Worm (Caenorhabditis elegans): Measurements from ENCODE around the gene T05D4.5.

The T05D4.5 gene

DNA sequence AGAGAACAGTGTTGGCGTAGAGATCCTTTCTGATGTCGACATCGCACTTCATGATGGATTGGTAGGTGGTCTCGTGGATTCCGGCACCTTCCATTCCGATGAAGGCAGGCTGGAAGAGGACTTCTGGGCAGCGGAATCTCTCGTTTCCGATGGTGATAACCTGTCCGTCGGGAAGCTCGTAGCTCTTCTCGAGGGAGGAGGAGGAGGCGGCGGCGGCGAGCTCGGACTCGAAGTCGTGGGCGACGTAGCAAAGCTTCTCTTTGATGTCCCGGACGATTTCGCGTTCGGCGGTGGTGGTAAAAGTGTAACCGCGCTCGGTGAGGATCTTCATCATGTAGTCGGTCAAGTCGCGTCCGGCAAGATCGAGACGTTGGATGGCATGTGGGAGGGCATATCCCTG, 24.2 kb downstream of the T05D4.5 start:
- no peak for TF ChIP-seq unc-120 (tag; optimal IDR thresholded peaks at IDR 0.05; ENCODE audit: poor library complexity, severe bottlenecking)
- no peak for TF ChIP-seq unc-39 (tag; optimal IDR thresholded peaks at IDR 0.05)
- TF ChIP-seq lin-13 (tag; optimal IDR thresholded peaks at IDR 0.05) = no peak
- TF ChIP-seq ceh-83 (GFP tag; optimal IDR thresholded peaks at IDR 0.05) = no peak
- no peak for TF ChIP-seq mls-2 (tag; optimal IDR thresholded peaks at IDR 0.05)

DNA sequence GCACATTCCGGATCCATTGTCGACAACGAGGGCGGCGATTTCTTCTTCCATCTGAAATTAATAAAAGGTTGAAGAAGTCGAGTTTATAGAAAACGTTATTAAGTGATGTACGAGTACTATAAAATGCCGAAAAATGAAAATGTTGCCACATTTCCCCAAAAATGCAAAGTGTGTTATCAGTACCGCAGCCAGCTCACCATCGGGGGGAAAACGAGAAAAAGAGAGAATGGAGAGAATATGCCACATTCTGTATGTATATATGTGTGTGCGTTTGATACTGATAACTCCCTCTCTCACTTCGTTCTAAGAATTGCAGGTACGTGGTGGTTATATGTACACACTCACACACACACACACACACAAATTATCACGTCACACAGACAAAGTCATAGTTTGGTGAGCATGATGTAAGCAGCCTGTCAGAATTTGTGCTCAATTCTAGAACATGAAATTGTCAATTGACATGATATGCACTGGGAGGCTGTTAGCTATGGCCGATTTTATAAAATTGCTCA, 25.4 kb downstream of the T05D4.5 start, which contains the start of gene act-5:
Gene act-5, minus strand, starts transcription at position 51 of the 515 bp plus-strand sequence.
- no peak for TF ChIP-seq nhr-2 (tag; optimal IDR thresholded peaks at IDR 0.05)
- no peak for TF ChIP-seq lin-13 (tag; optimal IDR thresholded peaks at IDR 0.05)
- TF ChIP-seq lin-32 (GFP tag; optimal IDR thresholded peaks at IDR 0.05) = no peak
- TF ChIP-seq ztf-11 (tag; optimal IDR thresholded peaks at IDR 0.05) = no peak
- TF ChIP-seq ham-2 (GFP tag; optimal IDR thresholded peaks at IDR 0.05) = no peak

DNA sequence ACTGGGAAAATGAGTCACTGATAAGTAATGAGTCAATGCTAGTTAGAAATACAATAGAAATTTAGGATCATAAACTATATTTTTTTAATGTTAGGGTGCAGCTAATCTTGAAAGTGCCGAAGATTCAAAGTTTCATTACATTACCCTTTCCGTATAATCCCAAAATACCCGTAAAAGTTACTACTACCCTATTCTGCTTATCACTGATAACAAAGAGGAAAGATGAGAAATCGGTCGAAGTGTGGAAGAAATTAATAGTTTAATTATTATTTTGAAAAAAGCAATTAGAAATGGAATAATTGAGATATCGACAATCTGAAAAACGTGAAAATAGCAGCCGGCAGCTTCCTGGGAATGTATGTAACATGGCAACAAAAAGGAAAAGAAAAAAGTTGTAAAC, 26.2 kb downstream of the T05D4.5 start:
- no peak for TF ChIP-seq sem-2 (GFP tag; optimal IDR thresholded peaks at IDR 0.05)
- no peak for TF ChIP-seq nhr-76 (tag; optimal IDR thresholded peaks at IDR 0.05)
- no peak for TF ChIP-seq elt-3 (tag; optimal IDR thresholded peaks at IDR 0.05)
- no peak for TF ChIP-seq ham-2 (GFP tag; optimal IDR thresholded peaks at IDR 0.05)
- TF ChIP-seq zip-8 (tag; optimal IDR thresholded peaks at IDR 0.05) = no peak
- no peak for TF ChIP-seq lsy-2 (tag; optimal IDR thresholded peaks at IDR 0.05)
- no peak for TF ChIP-seq lin-32 (GFP tag; optimal IDR thresholded peaks at IDR 0.05)
- TF ChIP-seq elt-1 (tag; optimal IDR thresholded peaks at IDR 0.05; ENCODE audit: borderline replicate concordance, insufficient read depth) = no peak
- TF ChIP-seq bed-3 (GFP tag; optimal IDR thresholded peaks at IDR 0.05) = no peak

DNA sequence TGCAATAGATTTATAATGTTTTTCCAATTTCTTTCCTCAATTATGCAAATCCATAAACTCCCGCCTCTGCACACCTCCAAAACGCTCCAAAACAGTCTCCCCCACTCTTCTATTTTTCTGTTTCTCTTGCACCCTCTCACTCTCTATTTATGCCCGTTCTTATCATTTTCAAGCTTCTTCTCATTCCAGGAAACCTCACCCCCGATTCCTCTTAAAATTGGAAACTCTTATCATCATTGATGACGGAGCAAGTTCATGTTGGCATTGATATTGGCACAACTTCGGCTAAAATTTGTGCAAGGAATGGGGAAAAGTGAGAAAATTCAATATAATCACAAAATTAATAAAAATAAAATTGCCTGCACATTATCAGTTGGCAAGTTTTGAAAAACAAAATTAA, 27.2 kb downstream of the T05D4.5 start, which contains the start of gene shpk-1:
Gene shpk-1, plus strand, starts transcription at position 188 of the 400 bp plus-strand sequence.
- no peak for TF ChIP-seq sptf-1 (tag; optimal IDR thresholded peaks at IDR 0.05)
- no peak for TF ChIP-seq mab-5 (tag; optimal IDR thresholded peaks at IDR 0.05)
- TF ChIP-seq pha-4 (tag; optimal IDR thresholded peaks at IDR 0.05) = no peak
- no peak for TF ChIP-seq zip-8 (tag; optimal IDR thresholded peaks at IDR 0.05)
- TF ChIP-seq ceh-39 (tag; optimal IDR thresholded peaks at IDR 0.05) = no peak
- TF ChIP-seq unc-62 (GFP tag; optimal IDR thresholded peaks at IDR 0.05) = no peak
- TF ChIP-seq ces-1 (GFP tag; optimal IDR thresholded peaks at IDR 0.05) = no peak
- no peak for TF ChIP-seq mep-1 (tag; optimal IDR thresholded peaks at IDR 0.05)
- TF ChIP-seq ztf-11 (tag; optimal IDR thresholded peaks at IDR 0.05) = no peak
- no peak for TF ChIP-seq nhr-237 (tag; optimal IDR thresholded peaks at IDR 0.05)
- no peak for TF ChIP-seq lin-13 (tag; optimal IDR thresholded peaks at IDR 0.05)
- no peak for TF ChIP-seq elt-3 (tag; optimal IDR thresholded peaks at IDR 0.05)
- no peak for TF ChIP-seq sem-2 (GFP tag; optimal IDR thresholded peaks at IDR 0.05)
- TF ChIP-seq ham-2 (GFP tag; optimal IDR thresholded peaks at IDR 0.05) = no peak
- no peak for TF ChIP-seq hlh-1 (tag; optimal IDR thresholded peaks at IDR 0.05)
- no peak for TF ChIP-seq lsy-2 (tag; optimal IDR thresholded peaks at IDR 0.05)
- TF ChIP-seq M03D4.4 (tag; optimal IDR thresholded peaks at IDR 0.05) = no peak
- no peak for TF ChIP-seq ceh-83 (GFP tag; optimal IDR thresholded peaks at IDR 0.05)
- no peak for TF ChIP-seq drap-1 (GFP tag; optimal IDR thresholded peaks at IDR 0.05)

DNA sequence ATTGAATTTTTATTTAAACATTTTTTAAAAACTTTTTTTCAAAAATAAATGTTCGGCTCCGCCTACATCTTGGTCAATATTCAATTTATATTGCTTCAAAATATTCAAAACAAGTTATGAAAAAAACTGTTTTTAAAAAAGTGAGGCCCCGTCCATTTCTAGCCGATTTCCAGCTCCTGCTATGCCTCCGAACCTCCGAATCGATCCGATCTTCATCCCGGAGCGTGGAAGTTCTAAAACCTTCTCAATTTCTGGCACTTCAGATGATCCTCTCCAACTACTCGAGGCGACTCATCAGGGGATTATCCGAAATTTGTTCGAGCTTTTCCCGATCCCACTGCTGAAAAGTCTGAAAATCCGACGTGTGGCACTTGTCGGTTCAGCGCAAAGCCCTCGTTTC, 33.6 kb downstream of the T05D4.5 start:
- TF ChIP-seq unc-120 (tag; optimal IDR thresholded peaks at IDR 0.05; ENCODE audit: poor library complexity, severe bottlenecking) (no peak), mls-2 (tag; optimal IDR thresholded peaks at IDR 0.05) (no peak), ceh-83 (GFP tag; optimal IDR thresholded peaks at IDR 0.05) (no peak), drap-1 (GFP tag; optimal IDR thresholded peaks at IDR 0.05) (no peak), hlh-1 (tag; optimal IDR thresholded peaks at IDR 0.05) (no peak), bed-3 (GFP tag; optimal IDR thresholded peaks at IDR 0.05) (no peak), pha-4 (tag; optimal IDR thresholded peaks at IDR 0.05) (no peak)

DNA sequence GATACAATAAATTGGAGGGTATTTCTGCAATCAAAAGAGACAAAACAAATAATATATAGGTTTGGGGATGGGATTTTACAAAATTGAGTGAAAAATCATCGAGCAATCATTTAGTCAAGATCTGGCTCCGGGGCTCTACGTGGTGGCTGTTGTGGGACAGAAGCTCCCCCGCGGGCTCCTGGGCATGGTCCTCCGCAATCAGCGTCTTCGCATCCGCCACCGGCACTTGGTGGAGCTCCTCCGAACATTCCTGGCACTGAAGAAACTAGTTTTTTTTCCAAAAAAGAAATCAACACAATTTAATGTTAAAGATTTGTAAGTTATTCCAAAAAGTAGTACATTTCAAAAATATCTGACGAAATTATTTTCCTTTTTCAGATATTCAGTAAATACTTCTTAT, 34.1 kb downstream of the T05D4.5 start:
- TF ChIP-seq ceh-39 (tag; optimal IDR thresholded peaks at IDR 0.05) (no peak), M03D4.4 (tag; optimal IDR thresholded peaks at IDR 0.05) (no peak), drap-1 (GFP tag; optimal IDR thresholded peaks at IDR 0.05) (no peak), sptf-1 (tag; optimal IDR thresholded peaks at IDR 0.05) (no peak), ham-2 (GFP tag; optimal IDR thresholded peaks at IDR 0.05) (no peak), hlh-1 (tag; optimal IDR thresholded peaks at IDR 0.05) (no peak), ceh-43 (GFP tag; optimal IDR thresholded peaks at IDR 0.05) (no peak), cnd-1 (tag; optimal IDR thresholded peaks at IDR 0.05) (no peak), lin-13 (tag; optimal IDR thresholded peaks at IDR 0.05) (no peak), sem-2 (GFP tag; optimal IDR thresholded peaks at IDR 0.05) (no peak), nhr-237 (tag; optimal IDR thresholded peaks at IDR 0.05) (no peak), flh-1 (GFP tag; optimal IDR thresholded peaks at IDR 0.05) (no peak), unc-120 (tag; optimal IDR thresholded peaks at IDR 0.05; ENCODE audit: poor library complexity, severe bottlenecking) (no peak)
